Fruit fly (Drosophila melanogaster) S2 (cell line): Measurements from ENCODE around the gene ArfGAP1.

Source experiments
- CG8478 ChIP-seq: fragments of >200 bp; optimal IDR thresholded peaks from 2 replicates; lab custom pipeline; 2018
- CTCF ChIP-seq, 2 experiments: fragments of >200 bp; optimal IDR thresholded peaks; 2 replicates each; lab custom pipeline; 2018

DNA sequence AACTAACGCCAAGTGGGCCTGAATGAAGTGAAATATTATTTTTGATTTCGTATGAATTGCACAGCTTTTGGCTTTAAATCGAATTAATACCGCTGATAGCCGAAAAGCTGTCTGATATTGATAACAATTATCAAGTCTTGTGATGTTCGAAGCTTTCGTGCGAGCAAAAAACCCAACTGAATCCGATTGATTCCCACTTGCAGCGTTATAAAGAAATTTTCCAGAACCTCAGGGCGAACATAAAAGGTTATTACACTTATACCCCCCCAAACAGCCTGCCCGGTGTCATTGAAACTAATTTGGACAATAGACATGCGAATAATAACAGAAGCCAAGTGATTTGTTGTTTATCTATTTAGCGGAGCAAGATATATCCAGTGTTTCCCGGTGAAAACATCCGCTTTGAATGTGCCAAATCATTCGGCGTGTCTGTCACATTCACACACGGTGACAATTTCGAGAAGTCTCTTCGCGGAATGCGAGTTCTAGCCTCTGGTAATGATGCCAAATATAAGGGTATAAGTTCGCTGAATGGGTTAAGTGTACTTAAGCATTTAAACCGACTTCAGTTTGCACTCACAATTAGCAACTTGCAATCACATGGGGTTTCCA lies 11.4 kb downstream of the ArfGAP1 start:
- TF ChIP-seq CTCF (optimal IDR thresholded peaks at IDR 0.05; lab: Kevin White, UChicago) (no peak), CG8478 (lab: Kevin White, UChicago) (no peak)
